Worm (Caenorhabditis elegans): ENCODE results near the gene F44E5.17.

The F44E5.17 gene

DNA sequence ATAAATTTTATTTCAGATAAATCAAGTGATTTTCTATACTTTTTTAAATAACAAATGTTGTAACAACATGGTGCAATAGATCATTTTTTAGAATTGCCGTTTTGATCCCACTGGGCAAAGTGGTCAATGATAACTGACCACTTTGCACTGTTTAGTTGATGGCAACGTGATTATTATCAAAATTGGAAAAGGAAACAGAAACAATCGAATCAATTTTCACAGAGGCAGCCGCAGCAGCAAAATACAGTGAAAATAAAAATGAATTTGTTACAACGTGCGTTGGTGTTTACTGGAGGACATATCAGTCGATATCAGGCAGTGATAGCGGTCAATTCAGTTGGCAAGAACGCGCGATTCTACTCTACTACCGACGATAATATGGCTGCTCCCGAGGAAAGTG lies 42.6 kb downstream of the F44E5.17 start, which contains the start of gene VF13D12L.3:
Gene VF13D12L.3, plus strand, starts transcription at position 223 of the 400 bp plus-strand sequence.
- TF ChIP-seq dao-5 (tag; optimal IDR thresholded peaks at IDR 0.05) (no peak), him-1 (tag; optimal IDR thresholded peaks at IDR 0.05) (no peak), W03F9.2 (tag; optimal IDR thresholded peaks at IDR 0.05) (no peak)

DNA sequence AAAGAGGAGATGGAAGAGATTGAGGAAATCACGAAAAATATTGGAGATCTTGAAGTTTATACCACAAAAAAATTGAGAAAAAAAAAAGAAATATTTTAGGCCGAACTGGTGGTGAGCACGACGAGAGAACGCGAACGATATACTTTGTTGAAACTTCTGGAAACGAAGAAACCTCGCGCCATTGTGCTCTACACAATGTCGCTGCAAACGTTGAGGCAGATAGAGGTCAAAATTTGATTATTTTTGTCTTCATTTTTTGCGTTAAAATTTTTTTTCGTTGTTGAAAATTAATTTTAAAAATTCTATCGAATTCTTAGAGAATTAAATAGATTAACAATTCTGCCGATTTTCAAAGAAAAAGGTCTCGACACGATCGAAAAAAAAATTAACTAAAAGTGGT lies 47.8 kb downstream of the F44E5.17 start:
- TF ChIP-seq W03F9.2 (tag; optimal IDR thresholded peaks at IDR 0.05): no peak
- TF ChIP-seq him-1 (tag; optimal IDR thresholded peaks at IDR 0.05): no peak
- TF ChIP-seq dao-5 (tag; optimal IDR thresholded peaks at IDR 0.05): no peak

- no peak for TF ChIP-seq dao-5 (tag; optimal IDR thresholded peaks at IDR 0.05)
- TF ChIP-seq W03F9.2 (tag; optimal IDR thresholded peaks at IDR 0.05): no peak
These were observed 48.2 kb downstream of the F44E5.17 start, which contains the start of gene inos-1 for ce11 chrII:11700200-11700599. Gene inos-1, minus strand, starts transcription at chrII:11700300.

All from whole organism, L4/young adult.